Fruit fly (Drosophila melanogaster): ENCODE measurements around the gene CG6661.

The CG6661 gene

DNA sequence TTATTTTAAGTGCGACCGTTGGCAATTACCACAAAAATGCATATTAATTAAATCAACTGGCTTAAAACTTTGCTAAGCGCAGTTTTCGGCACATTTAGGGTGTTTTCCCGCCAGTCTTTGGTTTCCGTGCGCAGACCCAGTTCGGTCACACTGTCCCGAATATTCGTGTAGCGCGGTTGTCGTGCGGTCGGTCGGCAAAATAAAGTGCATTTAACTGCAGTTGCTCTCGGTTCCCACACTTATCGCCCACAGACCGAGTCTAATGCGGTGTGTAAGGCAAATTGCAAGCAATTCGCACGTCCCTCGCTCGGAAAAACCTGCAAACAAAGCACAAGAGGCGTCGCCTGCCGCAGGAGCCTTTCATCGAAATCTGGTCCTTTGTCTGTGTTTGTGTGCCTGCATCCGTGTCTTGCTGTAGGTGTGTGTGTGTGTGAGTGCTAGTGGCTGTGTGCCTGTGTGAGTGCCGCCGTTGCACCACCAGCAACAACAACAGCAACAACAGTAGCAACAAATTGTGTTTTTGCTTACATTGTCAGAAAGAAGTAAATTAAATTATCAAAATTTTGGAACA is 18.6 kb downstream of the CG6661 start, which contains the start of the genes CG13484 and Frl (continued):
- TF ChIP-seq dimm (GFP tag; IDR thresholded peaks at IDR 0.05) (no peak), CG4707 (GFP tag; optimal IDR thresholded peaks at IDR 0.05) (no peak), Dref (GFP tag; IDR thresholded peaks at IDR 0.05) (no peak; the same call in 1 of the 2 replicates), Dfd (GFP tag; optimal IDR thresholded peaks at IDR 0.05) (no peak), chinmo (GFP tag; IDR thresholded peaks at IDR 0.05; ENCODE audit: partially characterized antibody) (peak; percentile 83), Taf1 (GFP tag; IDR thresholded peaks at IDR 0.05) (no peak), cad (GFP tag; optimal IDR thresholded peaks at IDR 0.05) (no peak), CG12071 (GFP tag; optimal IDR thresholded peaks at IDR 0.05) (no peak), CG14014 (GFP tag; IDR thresholded peaks at IDR 0.05) (0 out of 2 replicates have a peak, but pooled peaks have one; percentile 12), trh (GFP tag; optimal IDR thresholded peaks at IDR 0.05) (no peak), CG6175 (GFP tag; IDR thresholded peaks at IDR 0.05) (no peak), CG12942 (GFP tag; optimal IDR thresholded peaks at IDR 0.05) (peak; percentile 16), sqz (GFP tag; optimal IDR thresholded peaks at IDR 0.05) (peak; percentile 58), CG32772 (GFP tag; IDR thresholded peaks at IDR 0.05) (peak; percentile 70), Lpt (GFP tag; optimal IDR thresholded peaks at IDR 0.05) (no peak), ATbp (GFP tag; optimal IDR thresholded peaks at IDR 0.05) (no peak), CG6272 (GFP tag; IDR thresholded peaks at IDR 0.05) (no peak), ind (GFP tag; optimal IDR thresholded peaks at IDR 0.05) (no peak), CrebB (tag; optimal IDR thresholded peaks at IDR 0.05) (peak; percentile 60), Hand (GFP tag; optimal IDR thresholded peaks at IDR 0.05) (no peak), crol (GFP tag; IDR thresholded peaks at IDR 0.05) (peak; percentile 33; the same call in 1 of the 2 replicates), CG1832 (GFP tag; optimal IDR thresholded peaks at IDR 0.05) (no peak), CG18619 (GFP tag; optimal IDR thresholded peaks at IDR 0.05) (no peak), tgo (GFP tag; IDR thresholded peaks at IDR 0.05) (no peak), emc (GFP tag; optimal IDR thresholded peaks at IDR 0.05) (no peak), CG1602 (GFP tag; optimal IDR thresholded peaks at IDR 0.05) (no peak), CG5245 (GFP tag; optimal IDR thresholded peaks at IDR 0.05) (peak; percentile 24), sisA (GFP tag; IDR thresholded peaks at IDR 0.05) (no peak), sug (tag; optimal IDR thresholded peaks at IDR 0.05) (peak; percentile 36), az2 (GFP tag; optimal IDR thresholded peaks at IDR 0.05) (no peak), CG12104 (GFP tag; optimal IDR thresholded peaks at IDR 0.05) (no peak), HLH54F (GFP tag; optimal IDR thresholded peaks at IDR 0.05) (no peak), Dip3 (GFP tag; optimal IDR thresholded peaks at IDR 0.05) (no peak), Gug (GFP tag; IDR thresholded peaks at IDR 0.05) (peak; percentile 33; the same call in 1 of the 4 replicates), trem (tag; optimal IDR thresholded peaks at IDR 0.05) (peak; percentile 56), Dp (GFP tag; optimal IDR thresholded peaks at IDR 0.05) (peak; percentile 67), unc-4 (GFP tag; IDR thresholded peaks at IDR 0.05; ENCODE audit: partially characterized antibody) (peak; percentile 41; the same call in 1 of the 2 replicates), kah (GFP tag; optimal IDR thresholded peaks at IDR 0.05) (no peak), bab2 (GFP tag; optimal IDR thresholded peaks at IDR 0.05) (no peak), CG8281 (tag; optimal IDR thresholded peaks at IDR 0.05) (no peak), salm (tag; optimal IDR thresholded peaks at IDR 0.05) (peak; percentile 22), so (GFP tag; IDR thresholded peaks at IDR 0.05) (no peak), nau (GFP tag; optimal IDR thresholded peaks at IDR 0.05) (no peak), unpg (GFP tag; optimal IDR thresholded peaks at IDR 0.05) (peak; percentile 27), prd (optimal IDR thresholded peaks at IDR 0.05) (no peak), prd (GFP tag; IDR thresholded peaks at IDR 0.05) (peak; percentile 52), MTF-1 (GFP tag; optimal IDR thresholded peaks at IDR 0.05; ENCODE audit: borderline replicate concordance) (no peak), CG33213 (GFP tag; optimal IDR thresholded peaks at IDR 0.05) (peak; percentile 85), CoRest (tag; optimal IDR thresholded peaks at IDR 0.05) (peak; percentile 48), twi (tag; optimal IDR thresholded peaks at IDR 0.05) (peak; percentile 42), fu2 (GFP tag; optimal IDR thresholded peaks at IDR 0.05) (peak; percentile 5)
